Worm (Caenorhabditis elegans): Measurements from ENCODE around the gene Y41D4A.7.

DNA sequence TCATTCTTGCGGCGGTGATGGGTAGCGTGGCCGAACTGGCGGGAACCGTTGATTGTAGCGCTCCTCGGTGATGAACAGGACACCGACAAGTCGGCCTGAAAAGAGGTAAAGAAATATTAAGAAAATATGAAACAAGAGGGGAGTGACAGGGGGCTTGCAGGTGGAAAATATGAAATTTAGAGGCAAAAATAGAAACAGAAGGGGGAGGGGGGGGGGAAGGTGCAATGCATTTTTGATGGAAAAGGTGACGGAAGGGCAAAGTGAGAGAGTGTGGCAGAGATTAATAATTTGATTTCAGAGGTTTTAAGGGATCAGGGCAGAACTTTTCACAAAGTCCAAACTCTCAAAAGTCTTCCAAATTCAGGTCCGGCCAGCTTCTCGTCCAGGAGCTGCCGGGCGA is 20.2 kb upstream of the Y41D4A.7 start, which contains the start of gene frpr-19:
- TF ChIP-seq dve-1 (tag; optimal IDR thresholded peaks at IDR 0.05; ENCODE audit: insufficient read depth): no peak
- no peak for TF ChIP-seq mep-1 (tag; optimal IDR thresholded peaks at IDR 0.05)
- no peak for TF ChIP-seq arid-1 (GFP tag; conservative IDR thresholded peaks at IDR 0.05)
